Fruit fly (Drosophila melanogaster) whole organism, prepupa: ENCODE data around the gene CG13113.

Source experiments
- CG32006 ChIP-seq: fragments of 200-800 bp; sonication (Bioruptor generic); optimal IDR thresholded peaks from 3 replicates; lab custom pipeline; 2017; ENCODE audit warnings: missing biosample characterization, mild to moderate bottlenecking, missing genetic modification characterization
- CG7368 ChIP-seq: fragments of 200-800 bp; sonication (Bioruptor generic); optimal IDR thresholded peaks from 3 replicates; lab custom pipeline; 2016; ENCODE audit warnings: missing biosample characterization, missing genetic modification characterization
- salr ChIP-seq, 2 experiments: fragments of 200-800 bp; sonication (Bioruptor generic); optimal IDR thresholded peaks; 3 replicates each; lab custom pipeline; 2016 to 2018; ENCODE audit warnings: missing biosample characterization in 2 of 2, missing genetic modification characterization in 2 of 2, mild to moderate bottlenecking in 1 of 2

- no peak for TF ChIP-seq CG7368
- TF ChIP-seq salr (GFP tag; optimal IDR thresholded peaks at IDR 0.05; lab: Kevin White, UChicago) = no peak
- TF ChIP-seq CG32006 (GFP tag; lab: Kevin White, UChicago) = no peak
Observed at dm6 chr2L:9512401-9513198, 31.4 kb upstream of the CG13113 start.
